Worm (Caenorhabditis elegans): Measurements from ENCODE around the gene glb-14.
A peak's percentile ranks its signal among the peaks of the same experiment; 100 is the strongest.

Gene glb-14

ce11 chrV:15544898-15545297 lies at the start of gene glb-14:
Gene glb-14 (minus strand): TSS chrV:15544994.
- no peak for TF ChIP-seq W03F9.2 (tag; optimal IDR thresholded peaks at IDR 0.05)
- TF ChIP-seq dao-5 (tag; optimal IDR thresholded peaks at IDR 0.05) = no peak
- no peak for TF ChIP-seq him-1 (tag; optimal IDR thresholded peaks at IDR 0.05)

- no peak for TF ChIP-seq dao-5 (tag; optimal IDR thresholded peaks at IDR 0.05)
Measured at ce11 chrV:15594573-15594972, 49.8 kb upstream of the glb-14 start, which contains the start of gene fbxa-139. Gene fbxa-139 (minus strand): TSS chrV:15594673.

ce11 chrV:15590183-15590667 lies 45.4 kb upstream of the glb-14 start, which contains the start of gene F28F8.7:
Gene F28F8.7 (minus strand): TSS chrV:15590617.
- peak; percentile 92 for TF ChIP-seq him-1 (tag; optimal IDR thresholded peaks at IDR 0.05)

- no peak for TF ChIP-seq him-1 (tag; optimal IDR thresholded peaks at IDR 0.05)
- no peak for TF ChIP-seq W03F9.2 (tag; optimal IDR thresholded peaks at IDR 0.05)
- no peak for TF ChIP-seq dao-5 (tag; optimal IDR thresholded peaks at IDR 0.05)
Measured at ce11 chrV:15578386-15578785, 33.6 kb upstream of the glb-14 start, which contains the start of gene F28F8.9. Gene F28F8.9 (minus strand): TSS chrV:15578673.

- TF ChIP-seq him-1 (tag; optimal IDR thresholded peaks at IDR 0.05) = no peak
- no peak for TF ChIP-seq W03F9.2 (tag; optimal IDR thresholded peaks at IDR 0.05)
- no peak for TF ChIP-seq dao-5 (tag; optimal IDR thresholded peaks at IDR 0.05)
Measured at ce11 chrV:15577395-15577896, 32.7 kb upstream of the glb-14 start, which contains the start of gene atx-3. Gene atx-3 (minus strand): TSS chrV:15577445.

ce11 chrV:15575305-15575704 lies 30.5 kb upstream of the glb-14 start, which contains the start of gene mdt-28:
Gene mdt-28 (minus strand): TSS chrV:15575405.
- TF ChIP-seq dao-5 (tag; optimal IDR thresholded peaks at IDR 0.05) (no peak), W03F9.2 (tag; optimal IDR thresholded peaks at IDR 0.05) (no peak), him-1 (tag; optimal IDR thresholded peaks at IDR 0.05) (no peak)

ce11 chrV:15572613-15573012 lies 27.8 kb upstream of the glb-14 start, which contains the start of gene fbxa-94:
Gene fbxa-94 (plus strand): TSS chrV:15572913.
- TF ChIP-seq dao-5 (tag; optimal IDR thresholded peaks at IDR 0.05) (no peak), him-1 (tag; optimal IDR thresholded peaks at IDR 0.05) (no peak), W03F9.2 (tag; optimal IDR thresholded peaks at IDR 0.05) (no peak)

- no peak for TF ChIP-seq him-1 (tag; optimal IDR thresholded peaks at IDR 0.05)
- TF ChIP-seq dao-5 (tag; optimal IDR thresholded peaks at IDR 0.05) = no peak
- TF ChIP-seq W03F9.2 (tag; optimal IDR thresholded peaks at IDR 0.05) = no peak
Measured at ce11 chrV:15571006-15571526, 26.3 kb upstream of the glb-14 start, which contains the start of gene fbxa-95. Gene fbxa-95 (plus strand): TSS chrV:15571476.

ce11 chrV:15569702-15570430 lies 25.1 kb upstream of the glb-14 start, which contains the start of gene lsm-5:
Gene lsm-5 (plus strand): TSS chrV:15570380.
- TF ChIP-seq him-1 (tag; optimal IDR thresholded peaks at IDR 0.05) = no peak
- TF ChIP-seq W03F9.2 (tag; optimal IDR thresholded peaks at IDR 0.05) = no peak
- no peak for TF ChIP-seq dao-5 (tag; optimal IDR thresholded peaks at IDR 0.05)

ce11 chrV:15568381-15568780 lies 23.6 kb upstream of the glb-14 start:
- no peak for TF ChIP-seq him-1 (tag; optimal IDR thresholded peaks at IDR 0.05)
- no peak for TF ChIP-seq dao-5 (tag; optimal IDR thresholded peaks at IDR 0.05)
- TF ChIP-seq W03F9.2 (tag; optimal IDR thresholded peaks at IDR 0.05) = no peak

- TF ChIP-seq him-1 (tag; optimal IDR thresholded peaks at IDR 0.05) (no peak), dao-5 (tag; optimal IDR thresholded peaks at IDR 0.05) (no peak), W03F9.2 (tag; optimal IDR thresholded peaks at IDR 0.05) (no peak)
Measured at ce11 chrV:15567344-15567804, 22.6 kb upstream of the glb-14 start, which contains the start of gene acs-2. Gene acs-2 (plus strand): TSS chrV:15567394.

ce11 chrV:15566511-15567178 lies 21.9 kb upstream of the glb-14 start:
- TF ChIP-seq him-1 (tag; optimal IDR thresholded peaks at IDR 0.05) (peak; percentile 22), W03F9.2 (tag; optimal IDR thresholded peaks at IDR 0.05) (no peak)

ce11 chrV:15563985-15564384 lies 19.2 kb upstream of the glb-14 start:
- TF ChIP-seq dao-5 (tag; optimal IDR thresholded peaks at IDR 0.05) = no peak

- TF ChIP-seq W03F9.2 (tag; optimal IDR thresholded peaks at IDR 0.05) (no peak), him-1 (tag; optimal IDR thresholded peaks at IDR 0.05) (no peak), dao-5 (tag; optimal IDR thresholded peaks at IDR 0.05) (no peak)
Measured at ce11 chrV:15563477-15563876, 18.7 kb upstream of the glb-14 start.

Data from whole organism, L4/young adult.